Fruit fly (Drosophila melanogaster): ENCODE measurements around the gene CG14983.

The CG14983 gene

DNA sequence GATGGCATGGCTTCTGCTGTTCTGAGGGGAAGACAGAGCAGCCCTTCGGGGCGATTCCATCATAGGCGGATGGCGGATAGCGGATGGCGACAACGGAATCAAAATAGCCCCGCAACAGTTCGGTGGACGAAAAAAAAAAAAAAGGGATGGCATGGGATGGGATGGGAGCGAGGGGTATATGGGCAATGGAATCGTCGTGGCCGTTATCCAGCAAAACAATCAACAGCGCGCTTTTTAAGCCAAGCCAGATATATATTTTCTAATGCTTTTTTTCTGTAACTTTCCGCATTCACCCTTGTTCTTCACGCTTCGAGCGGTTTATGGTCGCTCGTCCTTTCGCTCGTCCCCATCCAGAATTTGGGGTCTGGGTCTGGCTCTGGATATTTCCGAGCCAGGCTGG is 46.4 kb upstream of the CG14983 start (continued):
- TF ChIP-seq sim (GFP tag; IDR thresholded peaks at IDR 0.05) (no peak), D19A (tag; optimal IDR thresholded peaks at IDR 0.05) (no peak), lilli (GFP tag; optimal IDR thresholded peaks at IDR 0.05) (no peak), CG10959 (GFP tag; IDR thresholded peaks at IDR 0.05) (no peak), wek (GFP tag; optimal IDR thresholded peaks at IDR 0.05) (no peak), Dref (GFP tag; IDR thresholded peaks at IDR 0.05) (0 out of 2 replicates have a peak, but pooled peaks have one; percentile 31), Doc3 (GFP tag; IDR thresholded peaks at IDR 0.05; ENCODE audit: partially characterized antibody) (no peak), CG8944 (GFP tag; optimal IDR thresholded peaks at IDR 0.05) (no peak), shn (GFP tag; optimal IDR thresholded peaks at IDR 0.05) (no peak), lov (optimal IDR thresholded peaks at IDR 0.05) (no peak), lov (GFP tag; IDR thresholded peaks at IDR 0.05) (no peak), CG6791 (GFP tag; IDR thresholded peaks at IDR 0.05; ENCODE audit: partially characterized antibody) (no peak), CG32532 (GFP tag; IDR thresholded peaks at IDR 0.05) (0 out of 2 replicates have a peak, but pooled peaks have one; percentile 11)

DNA sequence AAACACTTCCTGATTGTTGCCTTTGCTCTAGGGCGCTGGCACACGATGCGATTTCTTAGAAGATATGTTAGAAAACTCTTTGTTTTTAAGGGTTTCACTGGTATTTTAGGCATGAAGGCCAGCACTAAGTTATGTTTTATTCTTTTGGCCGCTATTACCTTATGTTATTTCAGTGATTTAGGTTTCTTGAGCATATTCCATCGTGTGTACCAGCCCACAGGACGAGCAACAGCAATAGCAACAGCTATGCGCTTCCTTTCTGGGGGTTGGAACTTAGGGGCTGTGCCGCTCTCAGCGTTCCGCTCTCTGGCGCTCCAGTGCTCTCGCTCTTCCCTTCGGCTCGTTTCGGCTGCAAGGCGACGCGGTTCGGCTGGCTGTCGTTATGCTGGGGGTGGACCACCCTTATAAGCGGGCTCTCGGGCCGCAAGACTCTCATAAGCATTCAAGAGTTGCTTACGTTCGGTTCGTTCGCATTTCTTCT is 34.4 kb upstream of the CG14983 start, which contains the start of gene scrt:
TSS of gene scrt (plus strand) at position 431 of the 481 bp plus-strand sequence.
- TF ChIP-seq Atf6 (GFP tag; IDR thresholded peaks at IDR 0.05) (no peak), dmrt11E (tag; optimal IDR thresholded peaks at IDR 0.05) (peak; percentile 91), Ptx1 (GFP tag; IDR thresholded peaks at IDR 0.05) (no peak), CG15479 (GFP tag; optimal IDR thresholded peaks at IDR 0.05) (no peak), dmrt99B (tag; optimal IDR thresholded peaks at IDR 0.05) (peak; percentile 43), MESR4 (GFP tag; optimal IDR thresholded peaks at IDR 0.05) (no peak), CG7745 (tag; optimal IDR thresholded peaks at IDR 0.05) (no peak), CG4424 (GFP tag; optimal IDR thresholded peaks at IDR 0.05) (peak; percentile 2), Taf1 (GFP tag; IDR thresholded peaks at IDR 0.05) (no peak), gcm2 (GFP tag; optimal IDR thresholded peaks at IDR 0.05) (no peak), gsb-n (tag; optimal IDR thresholded peaks at IDR 0.05) (no peak), so (GFP tag; IDR thresholded peaks at IDR 0.05) (peak; percentile 25; the same call in 1 of the 3 replicates), CG9437 (GFP tag; optimal IDR thresholded peaks at IDR 0.05) (no peak), CG43689 (GFP tag; IDR thresholded peaks at IDR 0.05) (no peak), ro (GFP tag; IDR thresholded peaks at IDR 0.05) (no peak), Jarid2 (GFP tag; optimal IDR thresholded peaks at IDR 0.05) (peak; percentile 44), zfh2 (GFP tag; optimal IDR thresholded peaks at IDR 0.05) (no peak), luna (GFP tag; optimal IDR thresholded peaks at IDR 0.05) (no peak), lbe (GFP tag; optimal IDR thresholded peaks at IDR 0.05) (no peak), lmd (GFP tag; IDR thresholded peaks at IDR 0.05) (peak; percentile 37; the same call in 1 of the 2 replicates), sisA (GFP tag; IDR thresholded peaks at IDR 0.05) (peak; percentile 59; the same call in 1 of the 2 replicates), Oli (tag; optimal IDR thresholded peaks at IDR 0.05) (peak; percentile 12), yki (optimal IDR thresholded peaks at IDR 0.05) (peak; percentile 51), ash1 (GFP tag; optimal IDR thresholded peaks at IDR 0.05) (no peak), Scr (GFP tag; IDR thresholded peaks at IDR 0.05; ENCODE audit: partially characterized antibody) (peak; percentile 52), H2.0 (GFP tag; IDR thresholded peaks at IDR 0.05) (0 out of 2 replicates have a peak, but pooled peaks have one; percentile 17), CG10267 (tag; optimal IDR thresholded peaks at IDR 0.05) (peak; percentile 59), zen2 (GFP tag; IDR thresholded peaks at IDR 0.05; ENCODE audit: partially characterized antibody) (no peak), CG17912 (GFP tag; optimal IDR thresholded peaks at IDR 0.05) (no peak), Ssrp (tag; optimal IDR thresholded peaks at IDR 0.05) (peak; percentile 48), lola (GFP tag; optimal IDR thresholded peaks at IDR 0.05) (peak in 1 of 3 experiments; percentile 90), Dfd (GFP tag; optimal IDR thresholded peaks at IDR 0.05) (no peak), CG30403 (GFP tag; optimal IDR thresholded peaks at IDR 0.05) (no peak), run (tag; optimal IDR thresholded peaks at IDR 0.05) (no peak), sc (optimal IDR thresholded peaks at IDR 0.05) (no peak), sc (GFP tag; optimal IDR thresholded peaks at IDR 0.05) (no peak), CG13624 (GFP tag; optimal IDR thresholded peaks at IDR 0.05) (no peak), CG11560 (tag; IDR thresholded peaks at IDR 0.05) (no peak)
